Worm (Caenorhabditis elegans): ENCODE measurements around the gene srg-41.

- TF ChIP-seq nhr-28 (tag; optimal IDR thresholded peaks at IDR 0.05): no peak
- TF ChIP-seq lin-13 (tag; optimal IDR thresholded peaks at IDR 0.05): no peak
- no peak for TF ChIP-seq pha-4 (tag; optimal IDR thresholded peaks at IDR 0.05)
- TF ChIP-seq ztf-11 (tag; optimal IDR thresholded peaks at IDR 0.05): no peak
- no peak for TF ChIP-seq snpc-4 (tag; optimal IDR thresholded peaks at IDR 0.05)
- TF ChIP-seq mab-5 (tag; optimal IDR thresholded peaks at IDR 0.05): no peak
- no peak for TF ChIP-seq bed-3 (GFP tag; optimal IDR thresholded peaks at IDR 0.05)
- no peak for TF ChIP-seq elt-3 (tag; optimal IDR thresholded peaks at IDR 0.05)
- no peak for TF ChIP-seq unc-62 (GFP tag; optimal IDR thresholded peaks at IDR 0.05)
- TF ChIP-seq tbx-8 (GFP tag; optimal IDR thresholded peaks at IDR 0.05): no peak
- TF ChIP-seq nhr-237 (tag; optimal IDR thresholded peaks at IDR 0.05): no peak
- no peak for TF ChIP-seq nhr-76 (tag; optimal IDR thresholded peaks at IDR 0.05)
- no peak for TF ChIP-seq mls-2 (tag; optimal IDR thresholded peaks at IDR 0.05)
Measured at ce11 chrV:11172667-11173066, 11.0 kb upstream of the srg-41 start.
